Fruit fly (Drosophila melanogaster): Measurements from ENCODE around the gene CG7879.

- TF ChIP-seq usp (GFP tag; optimal IDR thresholded peaks at IDR 0.05): no peak
- no peak for TF ChIP-seq CG8478 (optimal IDR thresholded peaks at IDR 0.05)
- no peak for TF ChIP-seq Dll (optimal IDR thresholded peaks at IDR 0.05)
Observed at dm6 chr3L:1538314-1538854, 30.0 kb downstream of the CG7879 start.
